Fruit fly (Drosophila melanogaster) whole organism, prepupa: ENCODE results near the gene CG4768.
A peak's percentile ranks its signal among the peaks of the same experiment; 100 is the strongest.

Source experiments
- Hr38 ChIP-seq: sonication (Bioruptor generic); optimal IDR thresholded peaks from 2 replicates; lab custom pipeline; 2016; ENCODE audit warnings: missing biosample characterization, missing genetic modification characterization
- ss ChIP-seq, 2 experiments: fragments of 200-800 bp; sonication (Bioruptor generic); optimal IDR thresholded peaks; 2 replicates in 1 of 2; 3 replicates in 1 of 2; lab custom pipeline; 2017 to 2018; ENCODE audit warnings: mild to moderate bottlenecking in 2 of 2, missing biosample characterization in 2 of 2, missing genetic modification characterization in 2 of 2, moderate library complexity in 1 of 2

- TF ChIP-seq Hr38 (no peak), ss (GFP tag; optimal IDR thresholded peaks at IDR 0.05; lab: Kevin White, UChicago) (peak; percentile 70 to 82)
Measured at dm6 chrX:16772882-16773827, 18.8 kb upstream of the CG4768 start.
